Fruit fly (Drosophila melanogaster): ENCODE data around the gene S-Lap2.

- TF ChIP-seq CG8478 (optimal IDR thresholded peaks at IDR 0.05) (no peak), CTCF (optimal IDR thresholded peaks at IDR 0.05) (no peak)
Observed at dm6 chr3L:8652572-8652977, 32.9 kb downstream of the S-Lap2 start.

Data from S2 (cell line).